Worm (Caenorhabditis elegans): Measurements from ENCODE around the gene dnj-19.

ce11 chrV:5482315-5482714, 22.3 kb downstream of the dnj-19 start, which contains the start of gene srg-66:
- TF ChIP-seq W03F9.2 (tag; optimal IDR thresholded peaks at IDR 0.05): no peak
- TF ChIP-seq him-1 (tag; optimal IDR thresholded peaks at IDR 0.05): no peak

All from whole organism, L4/young adult.